Worm (Caenorhabditis elegans): ENCODE results near the gene mmab-1.

DNA sequence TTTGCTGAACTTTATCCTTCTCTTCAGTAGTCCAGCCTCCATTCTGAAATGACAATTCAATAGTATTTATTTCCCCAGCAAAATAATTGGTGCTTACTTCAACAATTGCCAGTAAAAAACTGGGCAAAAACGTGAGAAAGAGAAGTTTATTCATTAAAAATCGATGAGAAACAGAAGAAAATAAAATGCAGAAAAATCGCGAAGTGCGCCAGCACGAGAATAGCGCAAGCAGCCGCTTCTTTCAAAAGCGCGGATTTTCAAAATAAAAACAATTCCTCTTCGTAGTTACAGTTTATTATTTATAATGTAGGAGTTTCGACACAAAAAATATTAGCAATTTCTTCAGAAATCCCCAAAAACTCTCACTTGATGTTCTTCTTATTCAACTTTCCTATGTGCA, 41.0 kb upstream of the mmab-1 start, which contains the start of gene C27F2.9:
- TF ChIP-seq snpc-4 (tag; optimal IDR thresholded peaks at IDR 0.05): peak; percentile 73
- TF ChIP-seq elt-2 (tag; optimal IDR thresholded peaks at IDR 0.05): peak; percentile 74
- no peak for TF ChIP-seq sptf-1 (tag; optimal IDR thresholded peaks at IDR 0.05)
- TF ChIP-seq nhr-20 (tag; optimal IDR thresholded peaks at IDR 0.05): peak; percentile 91
- TF ChIP-seq dpl-1 (GFP tag; optimal IDR thresholded peaks at IDR 0.05): peak; percentile 99 to 100 (median 99)

All from whole organism, L1 larva.